Fruit fly (Drosophila melanogaster) S2 (cell line): ENCODE results near the gene CG15262.

Source experiments
- CG8478 ChIP-seq: fragments of >200 bp; optimal IDR thresholded peaks from 2 replicates; lab custom pipeline; 2018
- CTCF ChIP-seq, 2 experiments: fragments of >200 bp; optimal IDR thresholded peaks; 2 replicates each; lab custom pipeline; 2018

- no peak for TF ChIP-seq CG8478 (lab: Kevin White, UChicago)
- no peak for TF ChIP-seq CTCF (optimal IDR thresholded peaks at IDR 0.05; lab: Kevin White, UChicago)
Observed at dm6 chr2L:15292139-15292538, 5.5 kb upstream of the CG15262 start, which contains the start of gene CG15260.
